Worm (Caenorhabditis elegans) whole organism, midembryonic: ENCODE results near the gene eif-2Balpha.

Experiments used
- cog-1 ChIP-seq: sonication (generic microtip); optimal IDR thresholded peaks from 2 replicates; lab custom pipeline; 2016; ENCODE audit warnings: missing genetic modification characterization, missing compliant biosample characterization
- flt-1 ChIP-seq: fragments of 200-800 bp; sonication (Bioruptor generic); IDR thresholded peaks from 2 replicates; pipeline ENCODE4 v1.3.6; 2022; ENCODE audit warnings: missing genetic modification characterization, missing compliant biosample characterization
- ztf-29 ChIP-seq: fragments of 200-800 bp; sonication (Bioruptor generic); IDR thresholded peaks from 2 replicates; pipeline ENCODE4 v1.3.6; 2022; ENCODE audit warnings: missing genetic modification reagents, missing genetic modification characterization, missing compliant biosample characterization

- TF ChIP-seq flt-1 (GFP tag; lab: Robert Waterston, UW) (no peak), ztf-29 (GFP tag; lab: Robert Waterston, UW) (no peak), cog-1 (tag; lab: Kevin White, UChicago) (no peak)
Measured at ce11 chrIII:9513569-9513968, 29.4 kb upstream of the eif-2Balpha start, which contains the start of gene F55H2.8.
